Fruit fly (Drosophila melanogaster) whole organism, embryonic: Measurements from ENCODE around the gene ninaD.
A peak's percentile ranks its signal among the peaks of the same experiment; 100 is the strongest.

Source experiments
- ATbp ChIP-seq: fragments of 200-800 bp; sonication (Bioruptor generic); optimal IDR thresholded peaks from 2 replicates; lab custom pipeline; 2017; ENCODE audit warnings: missing biosample characterization, mild to moderate bottlenecking, missing genetic modification characterization, missing genetic modification reagents
- B-H1 ChIP-seq: fragments of 200-800 bp; sonication (Bioruptor generic); IDR thresholded peaks from 3 replicates; pipeline ENCODE4 v1.3.6; 2022; ENCODE audit warnings: missing biosample characterization, missing genetic modification characterization
- C15 ChIP-seq: fragments of 200-800 bp; sonication (Bioruptor generic); IDR thresholded peaks from 3 replicates; pipeline ENCODE4 v1.3.6; 2022; ENCODE audit warnings: missing biosample characterization, missing genetic modification characterization
- CG10209 ChIP-seq: fragments of 200-800 bp; sonication (Bioruptor generic); optimal IDR thresholded peaks from 3 replicates; lab custom pipeline; 2017; ENCODE audit warnings: missing biosample characterization, mild to moderate bottlenecking, missing genetic modification characterization, missing genetic modification reagents
- CG10366 ChIP-seq: fragments of 200-800 bp; sonication (Bioruptor generic); IDR thresholded peaks from 2 replicates; pipeline ENCODE4 v1.3.6; 2022; ENCODE audit warnings: missing biosample characterization, missing genetic modification characterization
- CG11093 ChIP-seq: fragments of 200-800 bp; sonication (Bioruptor generic); IDR thresholded peaks from 3 replicates; pipeline ENCODE4 v1.3.6; 2022; ENCODE audit warnings: missing biosample characterization, missing genetic modification characterization
- CG11456 ChIP-seq: fragments of 200-800 bp; sonication (Bioruptor generic); IDR thresholded peaks from 3 replicates; pipeline ENCODE4 v1.3.6; 2022; ENCODE audit warnings: missing biosample characterization, missing genetic modification characterization
- CG12104 ChIP-seq: fragments of 200-800 bp; sonication (Bioruptor generic); optimal IDR thresholded peaks from 3 replicates; lab custom pipeline; 2016; ENCODE audit warnings: missing biosample characterization, missing genetic modification characterization
- CG12299 ChIP-seq: fragments of 200-800 bp; sonication (Bioruptor generic); optimal IDR thresholded peaks from 2 replicates; lab custom pipeline; 2018; ENCODE audit warnings: missing biosample characterization, mild to moderate bottlenecking, missing genetic modification characterization
- CG13894 ChIP-seq: fragments of 200-800 bp; sonication (Bioruptor generic); optimal IDR thresholded peaks from 3 replicates; lab custom pipeline; 2018; ENCODE audit warnings: missing biosample characterization, mild to moderate bottlenecking, missing genetic modification characterization, moderate library complexity
- CG14441 ChIP-seq: fragments of 200-800 bp; sonication (Bioruptor generic); IDR thresholded peaks from 2 replicates; pipeline ENCODE4 v1.3.6; 2022; ENCODE audit warnings: missing biosample characterization, missing genetic modification characterization
- CG15479 ChIP-seq: fragments of 200-800 bp; sonication (Bioruptor generic); optimal IDR thresholded peaks from 3 replicates; lab custom pipeline; 2019; ENCODE audit warnings: missing biosample characterization, mild to moderate bottlenecking, missing genetic modification characterization, moderate library complexity
- CG2116 ChIP-seq: fragments of 200-800 bp; sonication (Bioruptor generic); optimal IDR thresholded peaks from 3 replicates; lab custom pipeline; 2018; ENCODE audit warnings: missing biosample characterization, mild to moderate bottlenecking, missing genetic modification characterization
- CG2129 ChIP-seq: fragments of 200-800 bp; sonication (Bioruptor generic); IDR thresholded peaks from 2 replicates; pipeline ENCODE4 v1.3.6; 2022; ENCODE audit warnings: missing biosample characterization, missing genetic modification characterization; ENCODE audit not compliant: partially characterized antibody
- CG2202 ChIP-seq: fragments of 200-800 bp; sonication (Bioruptor generic); optimal IDR thresholded peaks from 2 replicates; lab custom pipeline; 2018; ENCODE audit warnings: missing biosample characterization, mild to moderate bottlenecking, missing genetic modification characterization
- CG30431 ChIP-seq: fragments of 200-800 bp; sonication (Bioruptor generic); optimal IDR thresholded peaks from 2 replicates; lab custom pipeline; 2017; ENCODE audit warnings: missing biosample characterization, missing genetic modification characterization
- CG31365 ChIP-seq: fragments of 200-800 bp; sonication (Bioruptor generic); optimal IDR thresholded peaks from 2 replicates; lab custom pipeline; 2018; ENCODE audit warnings: missing biosample characterization, mild to moderate bottlenecking, missing genetic modification characterization
- CG34422 ChIP-seq: fragments of 200-800 bp; sonication (Bioruptor generic); IDR thresholded peaks from 3 replicates; pipeline ENCODE4 v1.3.6; 2022; ENCODE audit warnings: missing biosample characterization, missing genetic modification characterization
- CG4404 ChIP-seq: fragments of 200-800 bp; sonication (Bioruptor generic); IDR thresholded peaks from 2 replicates; pipeline ENCODE4 v1.3.6; 2022; ENCODE audit warnings: missing biosample characterization, missing genetic modification characterization
- CG4424 ChIP-seq: fragments of 200-800 bp; sonication (Bioruptor generic); optimal IDR thresholded peaks from 3 replicates; lab custom pipeline; 2016; ENCODE audit warnings: missing biosample characterization, missing genetic modification characterization
- CG6813 ChIP-seq: fragments of 200-800 bp; sonication (Bioruptor generic); optimal IDR thresholded peaks from 2 replicates; lab custom pipeline; 2017; ENCODE audit warnings: missing biosample characterization, missing genetic modification characterization, mild to moderate bottlenecking, moderate library complexity, missing genetic modification reagents
- CG7987 ChIP-seq: fragments of 200-800 bp; sonication (Bioruptor generic); optimal IDR thresholded peaks from 2 replicates; lab custom pipeline; 2018; ENCODE audit warnings: missing biosample characterization, mild to moderate bottlenecking, missing genetic modification characterization, moderate library complexity
- CG8944 ChIP-seq: fragments of 200-800 bp; sonication (Bioruptor generic); optimal IDR thresholded peaks from 3 replicates; lab custom pipeline; 2016; ENCODE audit warnings: missing biosample characterization, missing genetic modification characterization
- D19B ChIP-seq: fragments of 200-800 bp; sonication (Bioruptor generic); optimal IDR thresholded peaks from 2 replicates; lab custom pipeline; 2017; ENCODE audit warnings: missing biosample characterization, mild to moderate bottlenecking, missing genetic modification characterization
- Fer1 ChIP-seq: fragments of 200-800 bp; sonication (Bioruptor generic); optimal IDR thresholded peaks from 2 replicates; lab custom pipeline; 2017; ENCODE audit warnings: missing biosample characterization, mild to moderate bottlenecking, missing genetic modification characterization
- Gsc ChIP-seq: fragments of 200-800 bp; sonication (Bioruptor generic); IDR thresholded peaks from 2 replicates; pipeline ENCODE4 v1.3.6; 2022; ENCODE audit warnings: missing biosample characterization, missing genetic modification characterization
- Hr78 ChIP-seq, 2 experiments: fragments of 200-800 bp in 1 of 2; fragments of >200 bp in 1 of 2; sonication (Bioruptor generic) in 1 of 2; optimal IDR thresholded peaks; 2 replicates each; lab custom pipeline; 2017 to 2019; ENCODE audit warnings: missing biosample characterization in 2 of 2, missing genetic modification characterization in 2 of 2, mild to moderate bottlenecking in 1 of 2, moderate library complexity in 1 of 2
- Meics ChIP-seq: fragments of 200-800 bp; sonication (Bioruptor generic); optimal IDR thresholded peaks from 2 replicates; lab custom pipeline; 2017; ENCODE audit warnings: missing biosample characterization, mild to moderate bottlenecking, missing genetic modification characterization
- NFAT ChIP-seq: fragments of 200-800 bp; sonication (Bioruptor generic); IDR thresholded peaks from 2 replicates; pipeline ENCODE4 v1.3.6; 2022; ENCODE audit warnings: missing biosample characterization, missing genetic modification characterization
- Scr ChIP-seq: fragments of 200-800 bp; sonication (Bioruptor generic); IDR thresholded peaks from 2 replicates; pipeline ENCODE4 v1.3.6; 2022; ENCODE audit warnings: missing biosample characterization, missing genetic modification characterization; ENCODE audit not compliant: partially characterized antibody
- Taf1 ChIP-seq: fragments of 200-800 bp; sonication (Bioruptor generic); IDR thresholded peaks from 2 replicates; pipeline ENCODE4 v1.3.6; 2022; ENCODE audit warnings: missing biosample characterization, missing genetic modification characterization
- ase ChIP-seq: fragments of 200-800 bp; sonication (Bioruptor generic); IDR thresholded peaks from 3 replicates; pipeline ENCODE4 v1.3.6; 2022; ENCODE audit warnings: missing biosample characterization, missing genetic modification characterization
- cg ChIP-seq: fragments of 200-800 bp; sonication (Bioruptor generic); optimal IDR thresholded peaks from 3 replicates; lab custom pipeline; 2019; ENCODE audit warnings: missing biosample characterization, mild to moderate bottlenecking, missing genetic modification characterization, moderate library complexity
- chif ChIP-seq, 2 experiments: fragments of 200-800 bp; sonication (Bioruptor generic); optimal IDR thresholded peaks; 3 replicates each; lab custom pipeline; 2016; ENCODE audit warnings: missing biosample characterization in 2 of 2, missing genetic modification characterization in 2 of 2
- corto ChIP-seq: fragments of 200-800 bp; sonication (Bioruptor generic); optimal IDR thresholded peaks from 2 replicates; lab custom pipeline; 2016; ENCODE audit warnings: missing biosample characterization, mild to moderate bottlenecking, missing genetic modification characterization, moderate library complexity
- ems ChIP-seq: fragments of 200-800 bp; sonication (Bioruptor generic); optimal IDR thresholded peaks from 3 replicates; lab custom pipeline; 2016; ENCODE audit warnings: missing biosample characterization, missing genetic modification characterization
- hkb ChIP-seq, 2 experiments: fragments of 200-800 bp in 1 of 2; fragments of >200 bp in 1 of 2; sonication (Bioruptor generic) in 1 of 2; IDR thresholded peaks in 1 of 2; optimal IDR thresholded peaks in 1 of 2; 2 replicates each; pipeline versions ENCODE4 v1.3.6 to Lab custom; 2017 to 2022; ENCODE audit warnings: missing biosample characterization in 1 of 2, missing genetic modification characterization in 1 of 2
- insv ChIP-seq, 2 experiments: fragments of 200-800 bp; sonication (Bioruptor generic); optimal IDR thresholded peaks; 3 replicates each; lab custom pipeline; 2016 to 2018; ENCODE audit warnings: missing biosample characterization in 2 of 2, missing genetic modification characterization in 2 of 2
- ken ChIP-seq: fragments of 200-800 bp; sonication (Bioruptor generic); IDR thresholded peaks from 3 replicates; pipeline ENCODE4 v1.3.6; 2022; ENCODE audit warnings: missing biosample characterization, missing genetic modification characterization
- kni ChIP-seq: fragments of 200-800 bp; sonication (Bioruptor generic); optimal IDR thresholded peaks from 3 replicates; lab custom pipeline; 2017; ENCODE audit warnings: mild to moderate bottlenecking, missing biosample characterization, missing genetic modification reagents, missing genetic modification characterization
- sc ChIP-seq, 3 experiments: fragments of >200 bp in 2 of 3; fragments of 200-800 bp in 1 of 3; sonication (Bioruptor generic) in 1 of 3; optimal IDR thresholded peaks; 2 replicates in 2 of 3; 3 replicates in 1 of 3; lab custom pipeline; 2017; ENCODE audit warnings: mild to moderate bottlenecking in 1 of 3, missing biosample characterization in 1 of 3, missing genetic modification characterization in 1 of 3, missing genetic modification reagents in 1 of 3
- sd ChIP-seq: fragments of 200-800 bp; sonication (Bioruptor generic); optimal IDR thresholded peaks from 3 replicates; lab custom pipeline; 2018; ENCODE audit warnings: missing biosample characterization, mild to moderate bottlenecking, missing genetic modification characterization, moderate library complexity
- shn ChIP-seq: fragments of 200-800 bp; sonication (Bioruptor generic); optimal IDR thresholded peaks from 3 replicates; lab custom pipeline; 2016; ENCODE audit warnings: missing biosample characterization, missing genetic modification characterization
- tll ChIP-seq, 2 experiments: fragments of 200-800 bp in 1 of 2; fragments of >200 bp in 1 of 2; sonication (Bioruptor generic) in 1 of 2; optimal IDR thresholded peaks; 2 replicates each; lab custom pipeline; 2017 to 2019; ENCODE audit warnings: missing biosample characterization in 2 of 2, missing genetic modification characterization in 2 of 2, mild to moderate bottlenecking in 1 of 2, moderate library complexity in 1 of 2
- yki ChIP-seq: fragments of >200 bp; optimal IDR thresholded peaks from 3 replicates; lab custom pipeline; 2018
- zfh1 ChIP-seq: fragments of 200-800 bp; sonication (Bioruptor generic); IDR thresholded peaks from 3 replicates; pipeline ENCODE4 v1.3.6; 2022; ENCODE audit warnings: missing biosample characterization, missing genetic modification characterization
- zfh2 ChIP-seq: fragments of 200-800 bp; sonication (Bioruptor generic); optimal IDR thresholded peaks from 2 replicates; lab custom pipeline; 2016; ENCODE audit warnings: missing biosample characterization, missing genetic modification characterization

The ninaD gene

dm6 chr2L:18121367-18122230 is 40.2 kb downstream of the ninaD start (continued):
- no peak for TF ChIP-seq Taf1
- TF ChIP-seq CG31365 (tag; lab: Kevin White, UChicago): no peak
- no peak for TF ChIP-seq Gsc
- no peak for TF ChIP-seq kni (GFP tag; lab: Kevin White, UChicago)
- TF ChIP-seq CG13894: no peak
- TF ChIP-seq NFAT (GFP tag; lab: Robert Waterston, UW): 0 out of 2 replicates have a peak, but pooled peaks have one; percentile 11
- no peak for TF ChIP-seq tll (GFP tag; optimal IDR thresholded peaks at IDR 0.05; lab: Kevin White, UChicago)
- no peak for TF ChIP-seq cg (GFP tag; lab: Kevin White, UChicago)
- TF ChIP-seq CG10209: peak; percentile 4
- TF ChIP-seq ATbp (GFP tag; lab: Kevin White, UChicago): peak; percentile 45
- TF ChIP-seq CG34422 (GFP tag; lab: Robert Waterston, UW): no peak
- peak; percentile 44 for TF ChIP-seq Fer1 (GFP tag; lab: Kevin White, UChicago)
- no peak for TF ChIP-seq ken (GFP tag; lab: Robert Waterston, UW)
- peak; percentile 11 for TF ChIP-seq Meics
- no peak for TF ChIP-seq CG11093 (GFP tag; lab: Robert Waterston, UW)
- TF ChIP-seq CG7987 (GFP tag; lab: Kevin White, UChicago): no peak
- TF ChIP-seq CG12299: no peak
- TF ChIP-seq CG10366 (GFP tag; lab: Robert Waterston, UW): peak; percentile 37
- TF ChIP-seq CG12104 (GFP tag; lab: Kevin White, UChicago): peak; percentile 31
- TF ChIP-seq corto: peak; percentile 78
- TF ChIP-seq ase (GFP tag; lab: Robert Waterston, UW): 0 out of 3 replicates have a peak, but pooled peaks have one; percentile 49
- no peak for TF ChIP-seq sc (optimal IDR thresholded peaks at IDR 0.05; lab: Kevin White, UChicago)
- no peak for TF ChIP-seq sc (GFP tag; optimal IDR thresholded peaks at IDR 0.05; lab: Kevin White, UChicago)
- TF ChIP-seq hkb (optimal IDR thresholded peaks at IDR 0.05; lab: Kevin White, UChicago): no peak
- peak; percentile 28; the same call in 1 of the 2 replicates for TF ChIP-seq hkb (GFP tag; IDR thresholded peaks at IDR 0.05; lab: Robert Waterston, UW)
- peak; percentile 7 for TF ChIP-seq shn (GFP tag; lab: Kevin White, UChicago)
- TF ChIP-seq chif (GFP tag; optimal IDR thresholded peaks at IDR 0.05; lab: Kevin White, UChicago): peak; percentile 28 to 35
- TF ChIP-seq CG30431 (GFP tag; lab: Kevin White, UChicago): peak; percentile 16
- TF ChIP-seq Hr78 (GFP tag; optimal IDR thresholded peaks at IDR 0.05; lab: Kevin White, UChicago): no peak
- peak; percentile 25 for TF ChIP-seq CG4424 (GFP tag; lab: Kevin White, UChicago)
- no peak for TF ChIP-seq CG2129
- TF ChIP-seq CG11456 (GFP tag; lab: Robert Waterston, UW): no peak
- TF ChIP-seq CG14441 (GFP tag; lab: Robert Waterston, UW): 0 out of 2 replicates have a peak, but pooled peaks have one; percentile 39
- TF ChIP-seq D19B (GFP tag; lab: Kevin White, UChicago): no peak
- no peak for TF ChIP-seq yki (lab: Kevin White, UChicago)
- no peak for TF ChIP-seq CG2116 (GFP tag; lab: Kevin White, UChicago)
- no peak for TF ChIP-seq CG2202 (tag; lab: Kevin White, UChicago)
- TF ChIP-seq CG8944 (GFP tag; lab: Kevin White, UChicago): peak; percentile 33
- no peak for TF ChIP-seq B-H1 (GFP tag; lab: Robert Waterston, UW)
- TF ChIP-seq CG15479 (GFP tag; lab: Kevin White, UChicago): no peak
- TF ChIP-seq C15 (GFP tag; lab: Robert Waterston, UW): no peak
- peak; percentile 4 for TF ChIP-seq CG6813 (GFP tag; lab: Kevin White, UChicago)
- peak; percentile 42 for TF ChIP-seq ems (GFP tag; lab: Kevin White, UChicago)
- TF ChIP-seq zfh2 (GFP tag; lab: Kevin White, UChicago): peak; percentile 8
- no peak for TF ChIP-seq zfh1 (GFP tag; lab: Robert Waterston, UW)
- no peak for TF ChIP-seq Scr (GFP tag; lab: Robert Waterston, UW)
- TF ChIP-seq insv (GFP tag; optimal IDR thresholded peaks at IDR 0.05; lab: Kevin White, UChicago): no peak
- no peak for TF ChIP-seq sd (tag; lab: Kevin White, UChicago)
- TF ChIP-seq CG4404 (GFP tag; lab: Robert Waterston, UW): no peak
